Fruit fly (Drosophila melanogaster): ENCODE measurements around the gene CG15529.
A peak's percentile ranks its signal among the peaks of the same experiment; 100 is the strongest.

The CG15529 gene

DNA sequence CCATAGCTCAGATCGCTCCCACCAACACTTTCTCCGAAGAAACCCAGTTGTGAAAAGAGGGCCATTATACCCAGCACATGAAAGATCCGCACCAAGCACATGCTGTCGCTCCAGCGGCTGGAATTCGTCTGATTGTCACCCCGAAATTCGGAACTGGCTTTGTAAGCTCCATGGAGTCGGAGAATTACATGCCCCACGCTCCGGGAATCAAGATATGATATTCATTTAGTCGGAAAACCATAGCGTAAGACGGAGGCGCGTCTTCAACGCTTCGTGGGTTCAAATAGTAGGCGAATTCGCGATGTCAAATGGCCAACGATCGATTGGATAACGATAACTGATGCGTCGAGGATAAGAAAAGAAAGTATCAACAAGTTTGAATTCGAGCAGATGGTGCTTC lies 27.2 kb upstream of the CG15529 start, which contains the start of gene CG45073:
Gene CG45073, minus strand, starts transcription at position 101 of the 400 bp plus-strand sequence.
- TF ChIP-seq psq (optimal IDR thresholded peaks at IDR 0.05): no peak
- TF ChIP-seq EcR (GFP tag; optimal IDR thresholded peaks at IDR 0.05): no peak
- no peak for TF ChIP-seq CG8478 (optimal IDR thresholded peaks at IDR 0.05)
- no peak for TF ChIP-seq usp (GFP tag; optimal IDR thresholded peaks at IDR 0.05)
- TF ChIP-seq pan (optimal IDR thresholded peaks at IDR 0.05): no peak
- TF ChIP-seq Dll (optimal IDR thresholded peaks at IDR 0.05): no peak

DNA sequence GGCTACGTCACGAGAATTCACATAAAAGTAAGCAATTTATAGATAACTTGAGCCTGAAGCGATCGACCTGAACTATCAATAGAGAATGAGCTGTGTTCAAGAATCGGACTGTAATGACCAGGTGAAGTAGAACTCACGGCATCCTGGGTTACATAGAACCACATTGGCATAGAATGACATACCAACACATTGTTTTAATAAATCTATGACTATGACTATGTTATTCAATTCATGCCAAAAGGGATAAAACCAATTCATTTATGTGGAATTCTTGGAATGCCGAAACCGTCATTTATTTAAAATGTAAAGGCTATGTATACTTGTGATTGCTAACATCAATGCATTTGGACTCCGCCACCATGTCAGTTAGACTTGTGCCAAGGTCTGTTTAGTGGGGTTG lies 22.8 kb upstream of the CG15529 start, which contains the start of gene Ppi1:
Gene Ppi1, minus strand, starts transcription at position 101 of the 400 bp plus-strand sequence.
- TF ChIP-seq psq (optimal IDR thresholded peaks at IDR 0.05) (no peak), EcR (GFP tag; optimal IDR thresholded peaks at IDR 0.05) (no peak), CG8478 (optimal IDR thresholded peaks at IDR 0.05) (no peak), Dll (optimal IDR thresholded peaks at IDR 0.05) (no peak), usp (GFP tag; optimal IDR thresholded peaks at IDR 0.05) (no peak), pan (optimal IDR thresholded peaks at IDR 0.05) (no peak)

DNA sequence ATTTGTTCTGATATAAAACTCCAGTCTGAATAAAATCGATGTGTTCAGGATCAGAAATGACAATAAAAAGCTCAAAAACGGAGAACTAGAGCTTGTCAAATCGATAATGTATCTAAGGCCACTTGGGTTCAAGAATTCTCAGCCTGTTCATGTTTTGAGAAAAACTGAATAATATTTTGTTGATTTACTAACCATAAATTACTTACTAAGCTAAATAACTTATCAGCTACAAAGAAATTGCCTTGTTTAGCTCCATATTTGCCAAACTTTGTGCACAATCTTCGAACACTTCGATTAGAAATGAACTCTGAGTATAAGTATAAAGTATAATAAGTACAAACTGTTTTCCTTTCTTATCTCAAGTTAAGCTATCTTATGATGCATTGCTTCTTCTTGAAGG lies 19.6 kb upstream of the CG15529 start, which contains the start of gene CG31029:
Gene CG31029, minus strand, starts transcription at position 101 of the 400 bp plus-strand sequence.
- TF ChIP-seq pan (optimal IDR thresholded peaks at IDR 0.05) (no peak), Dll (optimal IDR thresholded peaks at IDR 0.05) (no peak), CG8478 (optimal IDR thresholded peaks at IDR 0.05) (no peak)

DNA sequence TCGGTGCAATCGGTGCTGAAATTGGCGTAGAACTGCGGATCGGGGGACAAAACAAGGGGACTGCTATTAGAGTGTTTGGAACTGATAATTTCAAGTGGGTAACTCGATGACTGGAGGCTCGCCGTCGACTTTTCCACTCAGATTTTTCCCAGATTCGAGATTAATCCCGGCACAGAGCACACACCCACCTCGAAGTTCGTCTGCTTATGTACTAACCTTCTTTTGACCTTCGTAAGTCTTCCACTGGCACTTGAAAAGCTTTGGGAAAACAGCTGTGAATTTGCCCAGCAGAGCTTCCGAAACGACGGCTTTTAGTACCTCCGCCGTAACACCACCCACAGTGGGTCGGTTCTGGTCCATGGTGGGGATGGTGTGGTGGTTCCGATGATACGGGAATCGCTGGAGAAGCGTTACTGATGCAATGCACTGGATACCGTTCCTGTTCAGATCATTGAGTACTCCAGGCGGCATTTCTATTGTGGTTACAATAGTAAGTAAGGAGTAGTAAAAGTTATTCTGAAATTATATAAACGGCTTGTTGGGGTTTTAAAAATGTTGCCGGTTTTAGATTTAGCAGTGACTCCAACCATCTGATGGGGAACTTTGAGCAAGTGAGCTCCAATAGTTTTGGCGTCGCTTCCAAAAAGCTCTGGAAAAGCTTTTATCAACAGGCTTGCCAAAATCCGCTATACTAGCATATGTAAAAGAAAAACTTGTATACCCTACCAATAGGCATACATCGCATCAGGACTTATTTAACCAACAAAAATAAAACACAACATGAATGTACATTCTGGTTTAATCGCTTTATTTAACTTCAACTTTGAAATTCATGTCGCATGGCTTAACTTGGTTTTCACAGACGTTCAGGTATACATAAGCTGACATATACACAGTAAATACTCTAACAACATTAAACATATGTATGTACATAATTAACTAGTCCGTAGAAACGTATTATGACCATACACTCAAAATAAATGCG lies 17.5 kb upstream of the CG15529 start, which contains the start of gene Tpi:
Gene Tpi, minus strand, starts transcription at position 537 of the 985 bp plus-strand sequence.
- TF ChIP-seq Dll (optimal IDR thresholded peaks at IDR 0.05) (no peak), pan (optimal IDR thresholded peaks at IDR 0.05) (no peak), EcR (GFP tag; optimal IDR thresholded peaks at IDR 0.05) (no peak), CG8478 (optimal IDR thresholded peaks at IDR 0.05) (peak; percentile 61), psq (optimal IDR thresholded peaks at IDR 0.05) (no peak)

DNA sequence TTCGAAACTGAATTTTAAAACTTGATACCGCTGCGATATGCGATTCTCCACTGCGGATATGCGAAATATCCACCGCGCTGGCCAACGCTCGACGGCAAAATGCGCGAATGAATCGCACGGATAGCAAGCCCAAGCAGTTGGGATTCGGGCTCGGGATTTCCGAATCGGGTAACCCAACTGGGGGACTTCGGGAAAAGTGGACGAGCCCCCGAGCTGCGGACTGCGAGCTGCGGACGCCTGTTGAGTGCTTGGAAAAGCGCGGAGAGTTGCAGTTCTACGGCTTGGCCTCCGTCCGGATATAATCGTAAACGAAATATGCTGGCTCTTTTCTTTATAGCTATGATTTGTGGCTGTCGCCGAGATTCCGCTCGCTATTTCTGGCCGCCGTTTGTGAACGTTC lies 2.4 kb upstream of the CG15529 start, which contains the start of gene AdoR:
Gene AdoR, minus strand, starts transcription at position 101 of the 400 bp plus-strand sequence.
- TF ChIP-seq EcR (GFP tag; optimal IDR thresholded peaks at IDR 0.05): no peak
- TF ChIP-seq CG8478 (optimal IDR thresholded peaks at IDR 0.05): no peak
- TF ChIP-seq Dll (optimal IDR thresholded peaks at IDR 0.05): no peak
- no peak for TF ChIP-seq psq (optimal IDR thresholded peaks at IDR 0.05)
- no peak for TF ChIP-seq pan (optimal IDR thresholded peaks at IDR 0.05)
- TF ChIP-seq usp (GFP tag; optimal IDR thresholded peaks at IDR 0.05): no peak

DNA sequence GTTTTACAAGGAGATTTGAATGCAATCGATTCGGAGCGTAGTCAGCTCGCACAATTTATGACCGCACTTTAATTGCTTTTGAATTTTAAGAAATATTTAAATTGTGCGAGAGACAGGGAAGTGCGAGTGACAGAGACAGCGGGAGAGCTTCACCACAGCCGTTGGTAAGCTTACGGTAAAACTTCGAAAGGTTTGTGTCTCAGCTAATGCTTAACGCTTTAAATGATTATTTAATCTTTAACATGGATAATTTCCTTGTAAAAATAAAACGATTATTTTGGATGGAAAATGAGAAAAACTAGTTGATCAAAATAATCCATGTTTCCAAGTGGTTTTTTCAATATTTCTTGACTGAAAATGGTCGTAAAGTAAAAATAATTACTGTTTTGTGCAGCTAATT lies 1.3 kb upstream of the CG15529 start:
- TF ChIP-seq usp (GFP tag; optimal IDR thresholded peaks at IDR 0.05) (no peak), psq (optimal IDR thresholded peaks at IDR 0.05) (no peak), EcR (GFP tag; optimal IDR thresholded peaks at IDR 0.05) (no peak), pan (optimal IDR thresholded peaks at IDR 0.05) (no peak), Dll (optimal IDR thresholded peaks at IDR 0.05) (no peak), CG8478 (optimal IDR thresholded peaks at IDR 0.05) (no peak)

DNA sequence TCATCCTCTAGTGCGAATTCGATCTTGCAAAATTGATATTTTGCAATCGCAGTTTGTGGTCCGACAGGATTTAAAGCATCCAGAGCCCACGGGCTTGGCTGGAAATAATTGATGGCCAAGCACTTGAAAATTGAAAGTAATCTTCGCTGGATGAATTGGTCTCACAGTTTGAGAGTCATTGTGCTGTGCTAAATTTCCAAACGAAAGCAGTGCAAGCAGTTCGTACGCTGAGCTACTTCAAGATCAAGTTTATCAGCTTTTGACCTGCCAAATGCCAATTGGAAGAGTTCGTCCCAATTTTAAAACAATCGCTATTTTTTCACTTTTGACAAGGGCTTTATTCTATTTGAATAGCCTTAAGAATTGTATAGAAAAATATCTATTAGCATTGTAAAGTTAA lies 2.0 kb downstream of the CG15529 start:
- TF ChIP-seq EcR (GFP tag; optimal IDR thresholded peaks at IDR 0.05) (no peak), Dll (optimal IDR thresholded peaks at IDR 0.05) (no peak), pan (optimal IDR thresholded peaks at IDR 0.05) (no peak), psq (optimal IDR thresholded peaks at IDR 0.05) (no peak), usp (GFP tag; optimal IDR thresholded peaks at IDR 0.05) (no peak), CG8478 (optimal IDR thresholded peaks at IDR 0.05) (no peak)

DNA sequence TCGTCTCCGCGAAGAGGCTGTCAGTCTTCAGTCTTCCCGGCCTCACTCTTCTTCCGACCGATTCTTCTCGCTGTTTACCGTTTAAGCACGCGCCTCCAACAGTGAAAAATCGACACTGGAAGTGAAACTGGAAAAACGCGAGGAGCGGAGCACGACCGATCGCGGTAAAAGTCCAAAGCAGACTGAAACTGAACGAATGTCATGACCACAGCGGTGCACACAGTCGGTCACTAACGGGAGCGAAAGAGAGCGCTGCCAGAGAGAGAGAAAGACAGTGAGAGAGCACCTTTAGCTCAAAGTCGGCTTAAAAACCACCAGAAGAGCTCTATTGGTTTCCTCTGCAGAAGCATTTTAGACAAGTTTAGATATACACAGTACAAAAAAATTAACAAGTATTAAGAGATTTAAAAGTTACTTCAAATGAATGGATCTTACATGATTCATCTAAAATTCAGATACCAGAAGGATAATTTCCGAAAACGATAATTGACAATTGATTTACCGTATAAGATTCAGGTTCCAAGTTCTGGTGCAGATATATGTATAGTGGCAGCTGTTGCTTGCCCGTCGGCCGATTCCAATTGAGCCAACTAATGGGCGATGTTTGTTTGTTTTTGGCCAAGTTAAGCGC lies 8.6 kb downstream of the CG15529 start, which contains the start of gene CG11498:
Gene CG11498, minus strand, starts transcription at position 162 of the 631 bp plus-strand sequence.
- TF ChIP-seq EcR (GFP tag; optimal IDR thresholded peaks at IDR 0.05) (no peak), psq (optimal IDR thresholded peaks at IDR 0.05) (no peak), CG8478 (optimal IDR thresholded peaks at IDR 0.05) (no peak), Dll (optimal IDR thresholded peaks at IDR 0.05) (no peak), usp (GFP tag; optimal IDR thresholded peaks at IDR 0.05) (no peak), pan (optimal IDR thresholded peaks at IDR 0.05) (no peak)

DNA sequence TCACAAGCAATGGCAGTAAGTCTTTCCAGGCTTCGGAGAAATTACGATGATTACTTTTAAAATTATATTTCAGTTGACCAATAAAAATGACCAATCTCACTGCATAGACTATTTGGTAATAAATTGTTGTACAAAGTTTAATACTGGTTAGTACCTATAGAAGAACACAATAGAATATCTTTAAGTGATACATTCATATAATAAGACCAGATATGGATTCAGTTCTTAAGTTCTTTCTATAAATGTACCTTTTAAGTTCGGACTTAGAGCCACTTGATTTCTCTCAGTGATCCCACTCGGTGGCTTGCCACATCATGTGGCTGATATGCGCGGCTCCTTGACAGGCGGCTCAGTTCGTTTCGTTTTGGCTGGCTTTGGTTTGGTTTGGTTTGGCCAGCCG lies 11.4 kb downstream of the CG15529 start:
- no peak for TF ChIP-seq psq (optimal IDR thresholded peaks at IDR 0.05)

DNA sequence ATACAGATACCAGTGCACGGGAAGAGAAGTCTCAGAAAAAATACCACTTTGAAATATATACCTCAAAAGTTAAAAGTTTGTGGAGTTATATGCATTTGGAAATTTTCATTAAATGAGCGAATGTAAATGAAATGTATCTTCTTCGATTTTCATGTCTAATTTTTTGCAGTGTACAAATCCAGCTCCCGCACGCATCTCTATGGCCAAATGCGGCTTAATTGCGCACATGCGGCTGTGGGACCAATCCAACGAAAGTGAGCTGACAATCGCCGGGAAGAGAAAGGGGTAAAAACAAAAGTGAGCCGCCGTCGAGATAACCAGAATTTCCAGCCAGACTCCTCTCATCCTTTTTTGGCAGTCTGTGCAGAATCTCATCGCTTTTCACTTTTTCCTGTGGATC lies 12.3 kb downstream of the CG15529 start:
- TF ChIP-seq usp (GFP tag; optimal IDR thresholded peaks at IDR 0.05): no peak
- no peak for TF ChIP-seq EcR (GFP tag; optimal IDR thresholded peaks at IDR 0.05)
- TF ChIP-seq Dll (optimal IDR thresholded peaks at IDR 0.05): no peak
- no peak for TF ChIP-seq pan (optimal IDR thresholded peaks at IDR 0.05)
- TF ChIP-seq psq (optimal IDR thresholded peaks at IDR 0.05): no peak
- TF ChIP-seq CG8478 (optimal IDR thresholded peaks at IDR 0.05): no peak

DNA sequence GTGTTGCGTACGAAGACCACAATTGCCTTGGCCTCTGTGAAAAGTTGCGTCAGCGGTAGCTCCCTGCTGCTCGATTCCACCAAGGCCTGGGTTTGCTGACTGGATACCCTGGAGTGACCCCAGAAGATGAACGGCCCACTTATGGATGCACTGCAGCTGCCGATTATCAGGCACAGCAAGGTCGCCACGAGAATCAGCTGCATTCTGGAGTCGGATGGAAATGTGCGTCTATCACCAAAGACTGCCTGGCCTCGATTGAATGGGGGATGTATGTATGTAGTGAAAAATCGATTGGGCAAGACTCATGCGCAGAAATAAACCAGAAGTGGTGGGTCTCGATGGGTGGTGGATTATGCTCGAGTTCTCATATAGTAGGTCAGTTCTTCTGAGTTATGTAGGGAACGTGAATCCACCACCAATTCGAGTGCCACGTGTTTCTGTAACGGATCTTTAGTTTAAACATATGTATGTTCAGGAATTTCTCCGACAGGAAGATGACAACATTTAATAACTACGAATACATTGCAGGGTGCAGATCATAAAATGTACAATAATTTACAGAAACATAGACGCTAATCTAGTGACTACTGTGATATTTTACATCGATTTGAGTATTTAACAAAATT lies 14.4 kb downstream of the CG15529 start, which contains the start of gene VhaAC45RP:
Gene VhaAC45RP, minus strand, starts transcription at position 261 of the 626 bp plus-strand sequence.
- TF ChIP-seq EcR (GFP tag; optimal IDR thresholded peaks at IDR 0.05) (no peak), CG8478 (optimal IDR thresholded peaks at IDR 0.05) (no peak), usp (GFP tag; optimal IDR thresholded peaks at IDR 0.05) (no peak), psq (optimal IDR thresholded peaks at IDR 0.05) (no peak), Dll (optimal IDR thresholded peaks at IDR 0.05) (no peak), pan (optimal IDR thresholded peaks at IDR 0.05) (no peak)
